Worm (Caenorhabditis elegans) whole organism, early embryonic: ENCODE data around the gene bgal-2.

Experiments used
- B0310.2 ChIP-seq: sonication (generic microtip); optimal IDR thresholded peaks from 2 replicates; lab custom pipeline; 2016; ENCODE audit warnings: mild to moderate bottlenecking, missing genetic modification characterization, missing compliant biosample characterization
- F13C5.2 ChIP-seq: sonication (generic microtip); optimal IDR thresholded peaks from 2 replicates; lab custom pipeline; 2017; ENCODE audit warnings: mild to moderate bottlenecking, missing genetic modification characterization, inconsistent platforms, missing compliant biosample characterization
- aly-1 ChIP-seq: sonication (generic microtip); optimal IDR thresholded peaks from 2 replicates; lab custom pipeline; 2016; ENCODE audit warnings: missing genetic modification characterization, missing compliant biosample characterization
- ama-1 ChIP-seq: fragments of 150-350 bp; optimal IDR thresholded peaks from 2 replicates; lab custom pipeline; 2014
- ceh-13 ChIP-seq: fragments of 200-800 bp; sonication (Bioruptor generic); optimal IDR thresholded peaks from 2 replicates; lab custom pipeline; 2018; ENCODE audit warnings: mild to moderate bottlenecking, missing genetic modification characterization, missing compliant biosample characterization
- ceh-36 ChIP-seq: sonication (generic microtip); optimal IDR thresholded peaks from 2 replicates; lab custom pipeline; 2016; ENCODE audit warnings: missing genetic modification characterization, inconsistent platforms, missing compliant biosample characterization
- ets-7 ChIP-seq: sonication (generic microtip); optimal IDR thresholded peaks from 2 replicates; lab custom pipeline; 2016; ENCODE audit warnings: missing genotype, missing genetic modification characterization, missing compliant biosample characterization
- flt-1 ChIP-seq: fragments of 200-800 bp; sonication (Bioruptor generic); IDR thresholded peaks from 2 replicates; pipeline ENCODE4 v1.3.6; 2022; ENCODE audit warnings: missing genetic modification characterization, missing compliant biosample characterization
- hmbx-1 ChIP-seq: sonication (generic microtip); optimal IDR thresholded peaks from 2 replicates; lab custom pipeline; 2016; ENCODE audit warnings: mild to moderate bottlenecking, missing genetic modification characterization, missing compliant biosample characterization
- hmg-4 ChIP-seq: fragments of 200-800 bp; sonication (Bioruptor generic); optimal IDR thresholded peaks from 2 replicates; lab custom pipeline; 2018; ENCODE audit warnings: mild to moderate bottlenecking, missing genetic modification characterization, missing compliant biosample characterization
- hnd-1 ChIP-seq: sonication (generic microtip); optimal IDR thresholded peaks from 2 replicates; lab custom pipeline; 2016; ENCODE audit warnings: missing genetic modification characterization, missing compliant biosample characterization
- pes-1 ChIP-seq: fragments of 200-800 bp; sonication (Bioruptor generic); IDR thresholded peaks from 2 replicates; pipeline ENCODE4 v1.3.6; 2022; ENCODE audit warnings: missing genetic modification reagents, missing genetic modification characterization, missing compliant biosample characterization
- scrt-1 ChIP-seq: fragments of 200-800 bp; sonication (Bioruptor generic); IDR thresholded peaks from 2 replicates; pipeline ENCODE4 v1.3.6; 2022; ENCODE audit warnings: missing genetic modification characterization, missing compliant biosample characterization
- sea-1 ChIP-seq: fragments of 200-800 bp; sonication (Bioruptor generic); conservative IDR thresholded peaks from 2 replicates; pipeline ENCODE4 v1.3.6; 2022; ENCODE audit warnings: missing genetic modification characterization, missing compliant biosample characterization
- tbx-11 ChIP-seq: fragments of 200-800 bp; sonication (Bioruptor generic); IDR thresholded peaks from 2 replicates; pipeline ENCODE4 v1.3.6; 2022; ENCODE audit warnings: missing genetic modification characterization, missing compliant biosample characterization
- tbx-37 ChIP-seq: fragments of 200-800 bp; sonication (Bioruptor generic); conservative IDR thresholded peaks from 2 replicates; pipeline ENCODE4 v1.3.6; 2022; ENCODE audit warnings: missing genetic modification reagents, missing genetic modification characterization, missing compliant biosample characterization
- tra-4 ChIP-seq: sonication (generic microtip); optimal IDR thresholded peaks from 2 replicates; lab custom pipeline; 2017; ENCODE audit warnings: missing genetic modification characterization, missing compliant biosample characterization

The bgal-2 gene

ce11 chrX:6750145-6750544 lies 34.1 kb upstream of the bgal-2 start:
- TF ChIP-seq flt-1 (GFP tag; lab: Robert Waterston, UW) (no peak), B0310.2 (tag; lab: Kevin White, UChicago) (no peak), hmbx-1 (tag; lab: Kevin White, UChicago) (no peak), ceh-36 (tag; lab: Kevin White, UChicago) (no peak), ets-7 (no peak), tbx-37 (GFP tag; lab: Robert Waterston, UW) (no peak), tra-4 (tag; lab: Kevin White, UChicago) (no peak), aly-1 (tag; lab: Kevin White, UChicago) (no peak), scrt-1 (GFP tag; lab: Robert Waterston, UW) (no peak), hmg-4 (no peak), tbx-11 (GFP tag; lab: Robert Waterston, UW) (no peak), ceh-13 (GFP tag; lab: Kevin White, UChicago) (no peak), pes-1 (no peak), ama-1 (lab: Kevin White, UChicago) (no peak), F13C5.2 (tag; lab: Kevin White, UChicago) (no peak), sea-1 (GFP tag; lab: Robert Waterston, UW) (no peak), hnd-1 (no peak)

DNA sequence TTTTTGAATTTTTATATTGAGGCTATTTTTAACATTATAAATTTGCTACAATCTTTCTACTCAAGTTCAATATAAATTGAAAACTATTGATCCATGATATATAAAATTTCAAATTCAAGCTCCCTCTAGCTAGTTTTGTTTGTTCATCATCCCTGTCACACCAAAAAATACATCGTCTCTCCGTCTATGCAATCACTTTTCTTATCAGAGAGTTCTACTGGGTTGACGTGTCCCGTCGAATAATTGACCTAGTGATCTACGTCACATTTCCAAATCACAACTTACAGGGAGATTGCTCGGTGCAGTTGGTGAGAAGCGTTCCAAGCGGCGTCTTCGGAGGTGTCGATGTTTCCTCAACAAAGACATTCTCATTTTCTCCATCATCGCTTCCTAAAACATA lies 23.0 kb upstream of the bgal-2 start:
- no peak for TF ChIP-seq pes-1

DNA sequence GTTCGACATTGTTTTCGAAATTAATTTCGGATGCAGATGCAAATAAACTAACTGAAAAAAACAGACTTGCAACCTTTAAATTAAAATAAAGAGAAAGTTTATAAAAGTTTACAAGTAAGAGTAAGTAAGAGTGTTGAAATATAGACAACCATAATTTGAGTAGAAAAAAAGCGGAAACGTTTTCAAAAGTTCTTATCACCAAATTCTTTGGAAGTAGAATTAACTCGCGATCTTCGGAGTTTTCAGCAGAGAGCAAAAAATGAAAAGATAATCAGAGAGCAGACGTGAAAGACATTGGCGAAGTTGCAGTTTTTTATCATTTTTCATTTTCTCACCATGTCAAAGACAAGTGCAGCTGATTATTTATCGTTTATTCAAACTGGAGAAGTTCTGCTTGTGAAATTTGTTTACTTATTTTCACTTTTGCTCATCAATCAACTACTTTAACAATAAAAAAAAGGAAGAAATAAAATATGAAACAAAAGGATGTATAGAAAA lies 22.5 kb upstream of the bgal-2 start, which contains the start of gene abts-4:
Gene abts-4, minus strand, starts transcription at position 51 of the 498 bp plus-strand sequence.
- TF ChIP-seq scrt-1 (GFP tag; lab: Robert Waterston, UW) (no peak), ets-7 (no peak), hnd-1 (no peak), hmg-4 (no peak), ama-1 (lab: Kevin White, UChicago) (no peak), ceh-13 (GFP tag; lab: Kevin White, UChicago) (no peak), B0310.2 (tag; lab: Kevin White, UChicago) (no peak), ceh-36 (tag; lab: Kevin White, UChicago) (no peak), pes-1 (no peak), F13C5.2 (tag; lab: Kevin White, UChicago) (no peak), hmbx-1 (tag; lab: Kevin White, UChicago) (no peak), tbx-37 (GFP tag; lab: Robert Waterston, UW) (no peak), tra-4 (tag; lab: Kevin White, UChicago) (no peak), sea-1 (GFP tag; lab: Robert Waterston, UW) (no peak)

DNA sequence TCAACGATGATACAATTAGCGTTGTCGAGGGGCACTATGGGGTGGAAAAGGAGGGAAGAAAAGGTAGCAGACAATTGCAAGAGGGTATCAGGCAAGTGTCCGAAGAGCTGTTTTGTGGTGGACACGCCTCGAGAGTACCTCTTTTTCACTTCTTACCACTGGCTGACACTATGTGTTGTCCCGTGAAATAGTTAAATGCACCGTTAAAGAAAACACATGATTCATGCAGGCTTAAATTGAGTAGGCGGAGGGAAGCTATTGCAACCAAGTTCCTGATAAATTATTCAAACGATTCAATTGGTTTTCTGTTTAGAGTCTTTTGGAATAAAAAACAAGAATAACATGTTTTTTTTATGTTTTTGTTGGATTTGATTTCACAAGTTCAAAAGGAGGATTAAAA lies 6.2 kb upstream of the bgal-2 start, which contains the start of gene irk-1:
Gene irk-1, minus strand, starts transcription at position 101 of the 400 bp plus-strand sequence.
- no peak for TF ChIP-seq sea-1 (GFP tag; lab: Robert Waterston, UW)
- TF ChIP-seq ama-1 (lab: Kevin White, UChicago): no peak
- TF ChIP-seq ets-7: no peak
- TF ChIP-seq scrt-1 (GFP tag; lab: Robert Waterston, UW): no peak
- no peak for TF ChIP-seq tbx-11 (GFP tag; lab: Robert Waterston, UW)
- no peak for TF ChIP-seq ceh-13 (GFP tag; lab: Kevin White, UChicago)
- no peak for TF ChIP-seq pes-1
- TF ChIP-seq hmbx-1 (tag; lab: Kevin White, UChicago): no peak
- TF ChIP-seq ceh-36 (tag; lab: Kevin White, UChicago): no peak
- TF ChIP-seq tbx-37 (GFP tag; lab: Robert Waterston, UW): no peak
- no peak for TF ChIP-seq flt-1 (GFP tag; lab: Robert Waterston, UW)
- no peak for TF ChIP-seq F13C5.2 (tag; lab: Kevin White, UChicago)
- no peak for TF ChIP-seq aly-1 (tag; lab: Kevin White, UChicago)
- no peak for TF ChIP-seq tra-4 (tag; lab: Kevin White, UChicago)
- TF ChIP-seq B0310.2 (tag; lab: Kevin White, UChicago): no peak
- TF ChIP-seq hnd-1: no peak
- no peak for TF ChIP-seq hmg-4

ce11 chrX:6782857-6783256 lies 1.4 kb upstream of the bgal-2 start, which contains the start of gene idpp-6:
TSS of gene idpp-6 (plus strand) at chrX:6783157.
- TF ChIP-seq tbx-37 (GFP tag; lab: Robert Waterston, UW) (no peak), ets-7 (no peak), F13C5.2 (tag; lab: Kevin White, UChicago) (no peak), hnd-1 (no peak), ceh-13 (GFP tag; lab: Kevin White, UChicago) (no peak), sea-1 (GFP tag; lab: Robert Waterston, UW) (no peak), flt-1 (GFP tag; lab: Robert Waterston, UW) (no peak), scrt-1 (GFP tag; lab: Robert Waterston, UW) (no peak), B0310.2 (tag; lab: Kevin White, UChicago) (no peak), ceh-36 (tag; lab: Kevin White, UChicago) (no peak), aly-1 (tag; lab: Kevin White, UChicago) (no peak), tbx-11 (GFP tag; lab: Robert Waterston, UW) (no peak), hmbx-1 (tag; lab: Kevin White, UChicago) (no peak), hmg-4 (no peak), tra-4 (tag; lab: Kevin White, UChicago) (no peak), ama-1 (lab: Kevin White, UChicago) (no peak), pes-1 (no peak)

ce11 chrX:6788965-6789573 lies 4.9 kb downstream of the bgal-2 start, which contains the start of gene sgca-1:
TSS of gene sgca-1 (minus strand) at chrX:6789548.
- TF ChIP-seq hnd-1 (no peak), sea-1 (GFP tag; lab: Robert Waterston, UW) (no peak), hmg-4 (no peak), F13C5.2 (tag; lab: Kevin White, UChicago) (no peak), ceh-36 (tag; lab: Kevin White, UChicago) (no peak), hmbx-1 (tag; lab: Kevin White, UChicago) (no peak)

- TF ChIP-seq pes-1 (no peak), flt-1 (GFP tag; lab: Robert Waterston, UW) (no peak), ama-1 (lab: Kevin White, UChicago) (no peak), tbx-11 (GFP tag; lab: Robert Waterston, UW) (no peak), sea-1 (GFP tag; lab: Robert Waterston, UW) (no peak), ceh-13 (GFP tag; lab: Kevin White, UChicago) (no peak), F13C5.2 (tag; lab: Kevin White, UChicago) (no peak), hmg-4 (no peak), hmbx-1 (tag; lab: Kevin White, UChicago) (no peak), hnd-1 (no peak), tbx-37 (GFP tag; lab: Robert Waterston, UW) (no peak), scrt-1 (GFP tag; lab: Robert Waterston, UW) (no peak), tra-4 (tag; lab: Kevin White, UChicago) (no peak)
These were observed 6.2 kb downstream of the bgal-2 start for ce11 chrX:6790457-6790856.
